Worm (Caenorhabditis elegans): ENCODE measurements around the gene fbxa-165.

fbxa-165 gene

ce11 chrII:1567646-1568045, 48.6 kb downstream of the fbxa-165 start, which contains the start of gene K05F6.8:
TSS of gene K05F6.8 (minus strand) at chrII:1567746.
- TF ChIP-seq dao-5 (tag; optimal IDR thresholded peaks at IDR 0.05) = no peak
- no peak for TF ChIP-seq him-1 (tag; optimal IDR thresholded peaks at IDR 0.05)
- TF ChIP-seq W03F9.2 (tag; optimal IDR thresholded peaks at IDR 0.05) = no peak
